Worm (Caenorhabditis elegans) whole organism, mixed stage, embryonic: Measurements from ENCODE around the gene ZK1307.3.

Source experiments
- ceh-43 ChIP-seq: fragments of 200-800 bp; sonication (Bioruptor generic); optimal IDR thresholded peaks from 2 replicates; lab custom pipeline; 2018; ENCODE audit warnings: mild to moderate bottlenecking, missing genetic modification characterization, moderate library complexity, missing compliant biosample characterization
- ces-1 ChIP-seq: fragments of 150-350 bp; optimal IDR thresholded peaks from 2 replicates; lab custom pipeline; 2014; ENCODE audit warnings: missing biosample characterization, missing genetic modification reagents, missing genetic modification characterization
- elt-1 ChIP-seq: sonication (generic microtip); optimal IDR thresholded peaks from 2 replicates; lab custom pipeline; 2017; ENCODE audit warnings: missing genetic modification characterization, mild to moderate bottlenecking, missing compliant biosample characterization, antibody characterized with exemption, moderate library complexity, borderline replicate concordance; ENCODE audit not compliant: insufficient read depth
- elt-3 ChIP-seq: fragments of 150-350 bp; optimal IDR thresholded peaks from 2 replicates; lab custom pipeline; 2014; ENCODE audit warnings: missing biosample characterization, missing genetic modification characterization
- lsy-2 ChIP-seq: fragments of 150-350 bp; optimal IDR thresholded peaks from 2 replicates; lab custom pipeline; 2014; ENCODE audit warnings: missing biosample characterization, missing genetic modification characterization
- nhr-12 ChIP-seq: fragments of 150-350 bp; optimal IDR thresholded peaks from 2 replicates; lab custom pipeline; 2014; ENCODE audit warnings: missing biosample characterization, missing genetic modification characterization
- nhr-237 ChIP-seq: fragments of 150-350 bp; optimal IDR thresholded peaks from 2 replicates; lab custom pipeline; 2014; ENCODE audit warnings: missing biosample characterization, missing genetic modification characterization
- nhr-28 ChIP-seq: fragments of 150-350 bp; optimal IDR thresholded peaks from 2 replicates; lab custom pipeline; 2014; ENCODE audit warnings: missing biosample characterization, missing genetic modification characterization
- nhr-76 ChIP-seq: sonication (generic microtip); optimal IDR thresholded peaks from 2 replicates; lab custom pipeline; 2017; ENCODE audit warnings: missing biosample characterization, missing genetic modification characterization
- pha-4 ChIP-seq: fragments of 150-350 bp; optimal IDR thresholded peaks from 2 replicates; lab custom pipeline; 2018; ENCODE audit warnings: missing biosample characterization, missing genetic modification reagents, missing genetic modification characterization
- sem-2 ChIP-seq: fragments of 200-800 bp; sonication (Bioruptor generic); optimal IDR thresholded peaks from 2 replicates; lab custom pipeline; 2018; ENCODE audit warnings: mild to moderate bottlenecking, missing genetic modification characterization, missing compliant biosample characterization
- unc-62 ChIP-seq: fragments of 150-350 bp; optimal IDR thresholded peaks from 2 replicates; lab custom pipeline; 2014; ENCODE audit warnings: missing biosample characterization, missing genetic modification reagents, missing genetic modification characterization
- zip-8 ChIP-seq: fragments of 150-350 bp; optimal IDR thresholded peaks from 2 replicates; lab custom pipeline; 2014; ENCODE audit warnings: missing biosample characterization, missing genetic modification characterization
- ztf-11 ChIP-seq: fragments of 150-350 bp; optimal IDR thresholded peaks from 2 replicates; lab custom pipeline; 2014; ENCODE audit warnings: missing biosample characterization, missing genetic modification characterization

DNA sequence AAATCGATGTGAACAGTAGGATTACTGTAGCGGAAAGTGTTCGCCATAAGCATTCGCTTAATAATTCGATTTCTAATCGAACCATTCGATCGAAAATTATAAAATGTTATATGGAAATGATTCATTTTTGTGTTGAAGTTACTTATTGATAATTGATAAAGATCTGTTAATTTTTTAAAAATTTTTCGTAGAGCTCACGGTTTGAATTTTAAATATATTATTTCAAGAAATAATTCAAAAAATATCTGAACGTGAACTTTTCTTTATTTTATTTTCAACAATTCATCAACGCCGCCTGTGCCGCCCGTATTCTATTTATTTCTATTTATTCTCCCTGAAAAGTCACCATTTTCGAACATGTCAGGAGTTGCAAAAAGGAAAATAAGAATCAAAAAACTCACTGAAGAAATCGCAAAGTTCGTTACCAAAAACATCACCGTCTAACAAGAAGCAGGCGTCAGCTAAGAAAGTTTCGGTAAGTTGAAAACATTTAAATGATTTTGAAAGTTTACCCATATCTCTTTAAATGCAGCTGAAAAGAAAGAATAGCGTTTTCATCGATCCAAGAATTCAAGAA lies 41.4 kb downstream of the ZK1307.3 start, which contains the start of the genes T15H9.5 and T15H9.4:
- no peak for TF ChIP-seq elt-1 (tag; lab: Kevin White, UChicago)
- TF ChIP-seq zip-8 (tag; lab: Kevin White, UChicago), result no peak
- no peak for TF ChIP-seq unc-62 (GFP tag; lab: Kevin White, UChicago)
- TF ChIP-seq lsy-2, result no peak
- no peak for TF ChIP-seq nhr-28 (tag; lab: Kevin White, UChicago)
- TF ChIP-seq elt-3, result no peak
- TF ChIP-seq ceh-43 (GFP tag; lab: Kevin White, UChicago), result no peak
- TF ChIP-seq ces-1 (GFP tag; lab: Kevin White, UChicago), result no peak
- TF ChIP-seq nhr-237 (tag; lab: Kevin White, UChicago), result no peak
- TF ChIP-seq nhr-12 (tag; lab: Kevin White, UChicago), result no peak
- TF ChIP-seq pha-4 (tag; lab: Kevin White, UChicago), result no peak
- TF ChIP-seq ztf-11 (tag; lab: Kevin White, UChicago), result no peak
- no peak for TF ChIP-seq nhr-76 (tag; lab: Kevin White, UChicago)
- no peak for TF ChIP-seq sem-2
